Fruit fly (Drosophila melanogaster): ENCODE data around the gene ATPsynE.

ATPsynE gene

DNA sequence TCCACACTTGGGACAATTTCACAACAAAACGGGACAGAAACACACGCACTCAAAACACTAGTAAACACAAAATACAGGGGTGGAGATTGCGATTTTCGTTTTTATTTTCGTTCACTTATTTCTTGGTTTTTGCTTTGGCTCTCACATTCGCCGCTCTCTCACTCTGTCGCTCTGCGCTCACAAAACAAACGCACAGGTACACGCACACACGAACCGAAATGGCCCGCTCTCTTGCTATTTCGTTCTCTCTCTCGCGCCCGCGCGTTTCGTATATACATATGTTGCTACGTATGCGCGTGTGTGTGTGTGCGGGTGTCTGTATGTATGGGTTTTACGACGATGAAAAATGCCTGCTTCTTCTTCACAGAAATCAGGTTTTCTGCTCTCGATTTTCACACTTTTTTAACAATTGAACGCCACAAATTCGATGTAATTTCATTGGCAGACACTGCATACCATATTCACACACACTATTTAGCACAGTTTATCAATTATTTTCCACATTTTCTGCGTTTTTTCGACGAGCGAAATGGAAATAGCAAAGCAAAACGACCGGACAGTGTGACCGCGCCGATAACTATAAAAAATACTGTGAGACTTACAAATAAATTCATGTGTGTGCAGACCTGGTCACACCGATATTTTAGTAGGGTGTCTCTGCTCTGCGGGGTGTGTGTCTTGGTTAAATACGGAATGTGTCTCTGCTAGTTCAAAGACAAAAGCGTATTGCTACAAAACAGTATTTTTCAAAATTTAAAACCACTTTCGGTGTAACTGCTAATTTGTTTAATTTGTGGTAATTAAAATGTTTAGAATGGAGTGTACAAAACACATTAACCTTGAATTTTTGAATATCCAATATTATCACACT lies 40.2 kb upstream of the ATPsynE start, which contains the start of gene trx (continued):
- TF ChIP-seq sug (tag; optimal IDR thresholded peaks at IDR 0.05) (no peak), CG1602 (GFP tag; optimal IDR thresholded peaks at IDR 0.05) (no peak), ci (GFP tag; IDR thresholded peaks at IDR 0.05) (no peak), run (tag; optimal IDR thresholded peaks at IDR 0.05) (peak; percentile 37), H2.0 (GFP tag; IDR thresholded peaks at IDR 0.05) (no peak), ham (GFP tag; IDR thresholded peaks at IDR 0.05) (no peak), gt (GFP tag; IDR thresholded peaks at IDR 0.05) (no peak), lola (GFP tag; optimal IDR thresholded peaks at IDR 0.05) (peak in 2 of 3 experiments; percentile 6 to 18), CG15514 (GFP tag; optimal IDR thresholded peaks at IDR 0.05) (peak; percentile 68), Blimp-1 (GFP tag; optimal IDR thresholded peaks at IDR 0.05) (peak; percentile 43), pzg (GFP tag; optimal IDR thresholded peaks at IDR 0.05) (peak; percentile 99), h (optimal IDR thresholded peaks at IDR 0.05) (no peak), Xbp1 (GFP tag; optimal IDR thresholded peaks at IDR 0.05) (no peak), maf-S (GFP tag; optimal IDR thresholded peaks at IDR 0.05) (no peak), CG33213 (GFP tag; optimal IDR thresholded peaks at IDR 0.05) (peak; percentile 93), ase (GFP tag; IDR thresholded peaks at IDR 0.05) (no peak), nerfin-2 (GFP tag; IDR thresholded peaks at IDR 0.05; ENCODE audit: partially characterized antibody) (no peak), CG9609 (GFP tag; optimal IDR thresholded peaks at IDR 0.05) (no peak), Kr (GFP tag; optimal IDR thresholded peaks at IDR 0.05) (no peak), insv (GFP tag; optimal IDR thresholded peaks at IDR 0.05) (peak in 1 of 2 experiments; percentile 50), CG18599 (GFP tag; optimal IDR thresholded peaks at IDR 0.05) (no peak), bbx (GFP tag; IDR thresholded peaks at IDR 0.05; ENCODE audit: partially characterized antibody) (no peak), Neu2 (GFP tag; optimal IDR thresholded peaks at IDR 0.05; ENCODE audit: borderline replicate concordance) (no peak), Dfd (GFP tag; optimal IDR thresholded peaks at IDR 0.05) (no peak), en (GFP tag; optimal IDR thresholded peaks at IDR 0.05) (no peak), onecut (GFP tag; IDR thresholded peaks at IDR 0.05) (no peak), CG11723 (GFP tag; optimal IDR thresholded peaks at IDR 0.05) (no peak), fru (optimal IDR thresholded peaks at IDR 0.05) (no peak), zen2 (GFP tag; IDR thresholded peaks at IDR 0.05; ENCODE audit: partially characterized antibody) (no peak), CG13287 (GFP tag; IDR thresholded peaks at IDR 0.05; ENCODE audit: partially characterized antibody) (no peak), CG31365 (tag; optimal IDR thresholded peaks at IDR 0.05) (no peak), ac (GFP tag; optimal IDR thresholded peaks at IDR 0.05) (no peak), gem (tag; optimal IDR thresholded peaks at IDR 0.05) (no peak), CG2889 (GFP tag; IDR thresholded peaks at IDR 0.05) (no peak), Hsf (GFP tag; optimal IDR thresholded peaks at IDR 0.05) (no peak), Hr3 (GFP tag; optimal IDR thresholded peaks at IDR 0.05) (no peak), CG11456 (GFP tag; IDR thresholded peaks at IDR 0.05) (no peak), CG4404 (GFP tag; IDR thresholded peaks at IDR 0.05) (no peak), CG14441 (GFP tag; IDR thresholded peaks at IDR 0.05) (no peak), CkIIα-i1 (GFP tag; IDR thresholded peaks at IDR 0.05) (no peak), Chrac-16 (GFP tag; optimal IDR thresholded peaks at IDR 0.05) (no peak), Bdp1 (GFP tag; optimal IDR thresholded peaks at IDR 0.05) (no peak), Lim3 (GFP tag; IDR thresholded peaks at IDR 0.05) (no peak), Aef1 (GFP tag; IDR thresholded peaks at IDR 0.05) (no peak), CG17361 (GFP tag; IDR thresholded peaks at IDR 0.05) (no peak), bsh (GFP tag; optimal IDR thresholded peaks at IDR 0.05) (peak in 1 of 2 experiments; percentile 65), sim (GFP tag; IDR thresholded peaks at IDR 0.05) (no peak), jing (GFP tag; optimal IDR thresholded peaks at IDR 0.05) (no peak), NFAT (GFP tag; IDR thresholded peaks at IDR 0.05) (no peak), sr (GFP tag; IDR thresholded peaks at IDR 0.05) (no peak)
